Fruit fly (Drosophila melanogaster) whole organism, embryonic: ENCODE results near the gene Oamb.

Experiments used
- Adf1 ChIP-seq: fragments of 200-800 bp; sonication (Bioruptor generic); IDR thresholded peaks from 2 replicates; pipeline ENCODE4 v1.3.6; 2022; ENCODE audit warnings: missing biosample characterization, missing genetic modification characterization
- CG10147 ChIP-seq: fragments of 200-800 bp; sonication (Bioruptor generic); optimal IDR thresholded peaks from 2 replicates; lab custom pipeline; 2019; ENCODE audit warnings: missing biosample characterization, mild to moderate bottlenecking, missing genetic modification characterization, moderate library complexity
- CG10274 ChIP-seq: fragments of 200-800 bp; sonication (Bioruptor generic); optimal IDR thresholded peaks from 3 replicates; lab custom pipeline; 2017; ENCODE audit warnings: missing biosample characterization, mild to moderate bottlenecking, missing genetic modification characterization
- CG11723 ChIP-seq: fragments of 200-800 bp; sonication (Bioruptor generic); optimal IDR thresholded peaks from 2 replicates; lab custom pipeline; 2017; ENCODE audit warnings: missing biosample characterization, mild to moderate bottlenecking, missing genetic modification characterization
- CG12104 ChIP-seq: fragments of 200-800 bp; sonication (Bioruptor generic); optimal IDR thresholded peaks from 3 replicates; lab custom pipeline; 2016; ENCODE audit warnings: missing biosample characterization, missing genetic modification characterization
- CG14014 ChIP-seq: fragments of 200-800 bp; sonication (Bioruptor generic); IDR thresholded peaks from 2 replicates; pipeline ENCODE4 v1.3.6; 2022; ENCODE audit warnings: missing biosample characterization, missing genetic modification characterization
- CG14667 ChIP-seq: fragments of 200-800 bp; sonication (Bioruptor generic); IDR thresholded peaks from 2 replicates; pipeline ENCODE4 v1.3.6; 2022; ENCODE audit warnings: missing biosample characterization, missing genetic modification characterization
- CG14965 ChIP-seq: fragments of 200-800 bp; sonication (Bioruptor generic); optimal IDR thresholded peaks from 2 replicates; lab custom pipeline; 2016; ENCODE audit warnings: missing biosample characterization, missing genetic modification characterization, borderline replicate concordance
- CG15479 ChIP-seq: fragments of 200-800 bp; sonication (Bioruptor generic); optimal IDR thresholded peaks from 3 replicates; lab custom pipeline; 2019; ENCODE audit warnings: missing biosample characterization, mild to moderate bottlenecking, missing genetic modification characterization, moderate library complexity
- CG33557 ChIP-seq: fragments of 200-800 bp; sonication (Bioruptor generic); optimal IDR thresholded peaks from 2 replicates; lab custom pipeline; 2019; ENCODE audit warnings: missing biosample characterization, mild to moderate bottlenecking, missing genetic modification characterization, moderate library complexity
- CG34224 ChIP-seq: fragments of 200-800 bp; sonication (Bioruptor generic); IDR thresholded peaks from 3 replicates; pipeline ENCODE4 v1.3.6; 2022; ENCODE audit warnings: missing biosample characterization, missing genetic modification characterization; ENCODE audit not compliant: partially characterized antibody
- CG34376 ChIP-seq: fragments of 200-800 bp; sonication (Bioruptor generic); optimal IDR thresholded peaks from 2 replicates; lab custom pipeline; 2018; ENCODE audit warnings: missing biosample characterization, mild to moderate bottlenecking, missing genetic modification characterization
- CG4617 ChIP-seq: fragments of 200-800 bp; sonication (Bioruptor generic); optimal IDR thresholded peaks from 3 replicates; lab custom pipeline; 2016; ENCODE audit warnings: missing biosample characterization, missing genetic modification characterization, borderline replicate concordance
- CG6689 ChIP-seq: fragments of 200-800 bp; sonication (Bioruptor generic); IDR thresholded peaks from 2 replicates; pipeline ENCODE4 v1.3.6; 2022; ENCODE audit warnings: missing biosample characterization, missing genetic modification characterization
- CG7357 ChIP-seq: fragments of 200-800 bp; sonication (Bioruptor generic); IDR thresholded peaks from 3 replicates; pipeline ENCODE4 v1.3.6; 2022; ENCODE audit warnings: missing biosample characterization, missing genetic modification characterization
- CG8281 ChIP-seq: fragments of 200-800 bp; sonication (Bioruptor generic); optimal IDR thresholded peaks from 2 replicates; lab custom pipeline; 2018; ENCODE audit warnings: missing biosample characterization, mild to moderate bottlenecking, missing genetic modification characterization, moderate library complexity
- CG8944 ChIP-seq: fragments of 200-800 bp; sonication (Bioruptor generic); optimal IDR thresholded peaks from 3 replicates; lab custom pipeline; 2016; ENCODE audit warnings: missing biosample characterization, missing genetic modification characterization
- CG9215 ChIP-seq: fragments of 200-800 bp; sonication (Bioruptor generic); IDR thresholded peaks from 2 replicates; pipeline ENCODE4 v1.3.6; 2022; ENCODE audit warnings: missing biosample characterization, missing genetic modification characterization
- CkIIα-i1 ChIP-seq: fragments of 200-800 bp; sonication (Bioruptor generic); IDR thresholded peaks from 2 replicates; pipeline ENCODE4 v1.3.6; 2022; ENCODE audit warnings: missing biosample characterization, missing genetic modification characterization
- CoRest ChIP-seq: fragments of 200-800 bp; sonication (Bioruptor generic); optimal IDR thresholded peaks from 3 replicates; lab custom pipeline; 2018; ENCODE audit warnings: missing biosample characterization, mild to moderate bottlenecking, missing genetic modification characterization, moderate library complexity
- D19A ChIP-seq: fragments of 200-800 bp; optimal IDR thresholded peaks from 3 replicates; lab custom pipeline; 2019; ENCODE audit warnings: missing biosample characterization, mild to moderate bottlenecking, missing genetic modification characterization, moderate library complexity
- Dfd ChIP-seq, 2 experiments: fragments of >200 bp; optimal IDR thresholded peaks; 2 replicates each; lab custom pipeline; 2017; ENCODE audit warnings: missing biosample characterization in 2 of 2, missing genetic modification characterization in 2 of 2
- Dip2 ChIP-seq: fragments of 200-800 bp; sonication (Bioruptor generic); IDR thresholded peaks from 2 replicates; pipeline ENCODE4 v1.3.6; 2022; ENCODE audit warnings: missing biosample characterization, missing genetic modification characterization
- Dp ChIP-seq: fragments of 200-800 bp; sonication (Bioruptor generic); optimal IDR thresholded peaks from 2 replicates; lab custom pipeline; 2018; ENCODE audit warnings: missing biosample characterization, mild to moderate bottlenecking, missing genetic modification characterization, moderate library complexity
- Elba2 ChIP-seq: fragments of 200-800 bp; sonication (Bioruptor generic); optimal IDR thresholded peaks from 3 replicates; lab custom pipeline; 2016; ENCODE audit warnings: missing biosample characterization, missing genetic modification characterization
- Fer1 ChIP-seq: fragments of 200-800 bp; sonication (Bioruptor generic); optimal IDR thresholded peaks from 2 replicates; lab custom pipeline; 2017; ENCODE audit warnings: missing biosample characterization, mild to moderate bottlenecking, missing genetic modification characterization
- Lim3 ChIP-seq: fragments of 200-800 bp; sonication (Bioruptor generic); IDR thresholded peaks from 2 replicates; pipeline ENCODE4 v1.3.6; 2022; ENCODE audit warnings: missing biosample characterization, missing genetic modification characterization
- Mad ChIP-seq: fragments of 200-800 bp; sonication (Bioruptor generic); optimal IDR thresholded peaks from 2 replicates; lab custom pipeline; 2016; ENCODE audit warnings: missing biosample characterization, missing genetic modification characterization
- NK7.1 ChIP-seq: fragments of 200-800 bp; sonication (Bioruptor generic); optimal IDR thresholded peaks from 3 replicates; lab custom pipeline; 2016; ENCODE audit warnings: missing biosample characterization, missing genetic modification characterization
- Pdp1 ChIP-seq, 2 experiments: fragments of 200-800 bp; sonication (Bioruptor generic); optimal IDR thresholded peaks; 3 replicates each; lab custom pipeline; 2016; ENCODE audit warnings: missing biosample characterization in 2 of 2, missing genetic modification characterization in 2 of 2, mild to moderate bottlenecking in 1 of 2, moderate library complexity in 1 of 2
- Poxn ChIP-seq: fragments of 200-800 bp; sonication (Bioruptor generic); IDR thresholded peaks from 2 replicates; pipeline ENCODE4 v1.3.6; 2022; ENCODE audit warnings: missing biosample characterization, missing genetic modification characterization
- YL-1 ChIP-seq: fragments of 200-800 bp; sonication (Bioruptor generic); optimal IDR thresholded peaks from 3 replicates; lab custom pipeline; 2017; ENCODE audit warnings: missing biosample characterization, mild to moderate bottlenecking, missing genetic modification characterization
- az2 ChIP-seq: fragments of 200-800 bp; sonication (Bioruptor generic); optimal IDR thresholded peaks from 3 replicates; lab custom pipeline; 2016; ENCODE audit warnings: missing biosample characterization, missing genetic modification characterization
- cas ChIP-seq: fragments of 200-800 bp; sonication (Bioruptor generic); IDR thresholded peaks from 2 replicates; pipeline ENCODE4 v1.3.6; 2022; ENCODE audit warnings: missing biosample characterization, missing genetic modification characterization
- eve ChIP-seq, 2 experiments: fragments of >200 bp; optimal IDR thresholded peaks; 2 replicates each; lab custom pipeline; 2017; ENCODE audit warnings: missing biosample characterization in 2 of 2, missing genetic modification characterization in 2 of 2
- fd102C ChIP-seq: fragments of 200-800 bp; sonication (Bioruptor generic); optimal IDR thresholded peaks from 2 replicates; lab custom pipeline; 2018; ENCODE audit warnings: missing biosample characterization, mild to moderate bottlenecking, missing genetic modification characterization, moderate library complexity
- fd96Cb ChIP-seq: fragments of 200-800 bp; sonication (Bioruptor generic); optimal IDR thresholded peaks from 2 replicates; lab custom pipeline; 2018; ENCODE audit warnings: missing biosample characterization, mild to moderate bottlenecking, missing genetic modification characterization, moderate library complexity
- hb ChIP-seq: fragments of 200-800 bp; sonication (Bioruptor generic); IDR thresholded peaks from 3 replicates; pipeline ENCODE4 v1.3.6; 2022; ENCODE audit warnings: missing biosample characterization, missing genetic modification characterization; ENCODE audit not compliant: partially characterized antibody
- lola ChIP-seq, 3 experiments: fragments of >200 bp in 2 of 3; fragments of 200-800 bp in 1 of 3; sonication (Bioruptor generic) in 1 of 3; optimal IDR thresholded peaks; 2 replicates each; lab custom pipeline; 2017 to 2019; ENCODE audit warnings: missing biosample characterization in 3 of 3, missing genetic modification characterization in 3 of 3, mild to moderate bottlenecking in 1 of 3, moderate library complexity in 1 of 3
- lov ChIP-seq, 2 experiments: fragments of 200-800 bp in 1 of 2; fragments of >200 bp in 1 of 2; sonication (Bioruptor generic) in 1 of 2; IDR thresholded peaks in 1 of 2; optimal IDR thresholded peaks in 1 of 2; 2 replicates in 1 of 2; 3 replicates in 1 of 2; pipeline versions ENCODE4 v1.3.6 to Lab custom; 2017 to 2022; ENCODE audit warnings: missing biosample characterization in 1 of 2, missing genetic modification characterization in 1 of 2
- maf-S ChIP-seq: fragments of 200-800 bp; sonication (Bioruptor generic); optimal IDR thresholded peaks from 2 replicates; lab custom pipeline; 2016; ENCODE audit warnings: missing biosample characterization, missing genetic modification characterization
- phol ChIP-seq: fragments of 200-800 bp; sonication (Bioruptor generic); optimal IDR thresholded peaks from 3 replicates; lab custom pipeline; 2018; ENCODE audit warnings: missing biosample characterization, mild to moderate bottlenecking, missing genetic modification characterization, moderate library complexity
- pros ChIP-seq: fragments of 200-800 bp; sonication (Bioruptor generic); optimal IDR thresholded peaks from 3 replicates; lab custom pipeline; 2019; ENCODE audit warnings: missing biosample characterization, mild to moderate bottlenecking, missing genetic modification characterization, moderate library complexity
- pum ChIP-seq: fragments of 200-800 bp; sonication (Bioruptor generic); optimal IDR thresholded peaks from 2 replicates; lab custom pipeline; 2016; ENCODE audit warnings: missing biosample characterization, missing genetic modification characterization
- slbo ChIP-seq: fragments of 200-800 bp; sonication (Bioruptor generic); IDR thresholded peaks from 2 replicates; pipeline ENCODE4 v1.3.6; 2022; ENCODE audit warnings: missing biosample characterization, missing genetic modification characterization
- so ChIP-seq: fragments of 200-800 bp; sonication (Bioruptor generic); IDR thresholded peaks from 3 replicates; pipeline ENCODE4 v1.3.6; 2022; ENCODE audit warnings: missing biosample characterization, missing genetic modification characterization
- sr ChIP-seq: fragments of 200-800 bp; sonication (Bioruptor generic); IDR thresholded peaks from 3 replicates; pipeline ENCODE4 v1.3.6; 2022; ENCODE audit warnings: missing biosample characterization, missing genetic modification characterization
- stwl ChIP-seq: fragments of 200-800 bp; sonication (Bioruptor generic); optimal IDR thresholded peaks from 3 replicates; lab custom pipeline; 2018; ENCODE audit warnings: missing biosample characterization, mild to moderate bottlenecking, missing genetic modification characterization, moderate library complexity
- tll ChIP-seq, 2 experiments: fragments of 200-800 bp in 1 of 2; fragments of >200 bp in 1 of 2; sonication (Bioruptor generic) in 1 of 2; optimal IDR thresholded peaks; 2 replicates each; lab custom pipeline; 2017 to 2019; ENCODE audit warnings: missing biosample characterization in 2 of 2, missing genetic modification characterization in 2 of 2, mild to moderate bottlenecking in 1 of 2, moderate library complexity in 1 of 2
- usp ChIP-seq: fragments of >200 bp; optimal IDR thresholded peaks from 2 replicates; lab custom pipeline; 2017; ENCODE audit warnings: missing biosample characterization, missing genetic modification characterization

Oamb gene

dm6 chr3R:20762175-20762795, 47.9 kb upstream of the Oamb start, which contains the start of gene CG31195 (continued):
- TF ChIP-seq so (GFP tag; lab: Robert Waterston, UW) (no peak), phol (peak; percentile 36), fd96Cb (tag; lab: Kevin White, UChicago) (no peak), Adf1 (no peak), CG10274 (GFP tag; lab: Kevin White, UChicago) (no peak), lov (optimal IDR thresholded peaks at IDR 0.05; lab: Kevin White, UChicago) (no peak), lov (GFP tag; IDR thresholded peaks at IDR 0.05; lab: Robert Waterston, UW) (no peak), hb (GFP tag; lab: Robert Waterston, UW) (peak; percentile 62; the same call in 2 of the 3 replicates), CG9215 (GFP tag; lab: Robert Waterston, UW) (no peak), Mad (GFP tag; lab: Kevin White, UChicago) (no peak), stwl (tag; lab: Kevin White, UChicago) (peak; percentile 92), YL-1 (GFP tag; lab: Kevin White, UChicago) (peak; percentile 53), NK7.1 (GFP tag; lab: Kevin White, UChicago) (no peak), CkIIα-i1 (GFP tag; lab: Robert Waterston, UW) (no peak), CG7357 (GFP tag; lab: Robert Waterston, UW) (no peak), CG33557 (GFP tag; lab: Kevin White, UChicago) (no peak), CG8281 (tag; lab: Kevin White, UChicago) (no peak), CG15479 (GFP tag; lab: Kevin White, UChicago) (no peak), cas (GFP tag; lab: Robert Waterston, UW) (no peak), Lim3 (no peak), Dfd (GFP tag; optimal IDR thresholded peaks at IDR 0.05; lab: Kevin White, UChicago) (no peak), CG12104 (no peak), CG34224 (GFP tag; lab: Robert Waterston, UW) (peak; percentile 77), CoRest (tag; lab: Kevin White, UChicago) (no peak), fd102C (no peak), Poxn (GFP tag; lab: Robert Waterston, UW) (no peak), CG4617 (GFP tag; lab: Kevin White, UChicago) (peak; percentile 11), tll (GFP tag; optimal IDR thresholded peaks at IDR 0.05; lab: Kevin White, UChicago) (no peak), CG6689 (GFP tag; lab: Robert Waterston, UW) (no peak), eve (GFP tag; optimal IDR thresholded peaks at IDR 0.05; lab: Kevin White, UChicago) (no peak), Pdp1 (GFP tag; optimal IDR thresholded peaks at IDR 0.05; lab: Kevin White, UChicago) (no peak), usp (GFP tag; lab: Kevin White, UChicago) (no peak), pros (GFP tag; lab: Kevin White, UChicago) (no peak), Dp (GFP tag; lab: Kevin White, UChicago) (peak; percentile 62), sr (GFP tag; lab: Robert Waterston, UW) (no peak), D19A (tag; lab: Kevin White, UChicago) (peak; percentile 58), CG11723 (GFP tag; lab: Kevin White, UChicago) (no peak), Dip2 (GFP tag; lab: Robert Waterston, UW) (no peak), lola (GFP tag; optimal IDR thresholded peaks at IDR 0.05; lab: Kevin White, UChicago) (peak in 1 of 3 experiments; percentile 30), Fer1 (no peak), pum (GFP tag; lab: Kevin White, UChicago) (no peak), slbo (GFP tag; lab: Robert Waterston, UW) (no peak), Elba2 (GFP tag; lab: Kevin White, UChicago) (no peak), CG14965 (GFP tag; lab: Kevin White, UChicago) (no peak), CG34376 (no peak), maf-S (GFP tag; lab: Kevin White, UChicago) (no peak), CG14667 (no peak), az2 (peak; percentile 22), CG14014 (GFP tag; lab: Robert Waterston, UW) (no peak), CG10147 (GFP tag; lab: Kevin White, UChicago) (no peak), CG8944 (GFP tag; lab: Kevin White, UChicago) (no peak)
